Worm (Caenorhabditis elegans) whole organism, L4/young adult: Measurements from ENCODE around the gene T05H10.1.

Source experiments
- W03F9.2 ChIP-seq: fragments of 150-350 bp; optimal IDR thresholded peaks from 2 replicates; lab custom pipeline; 2014; ENCODE audit warnings: missing biosample characterization, missing genetic modification characterization
- dao-5 ChIP-seq: sonication (generic microtip); optimal IDR thresholded peaks from 2 replicates; lab custom pipeline; 2016; ENCODE audit warnings: missing genotype, missing genetic modification characterization, moderate library complexity, missing compliant biosample characterization

DNA sequence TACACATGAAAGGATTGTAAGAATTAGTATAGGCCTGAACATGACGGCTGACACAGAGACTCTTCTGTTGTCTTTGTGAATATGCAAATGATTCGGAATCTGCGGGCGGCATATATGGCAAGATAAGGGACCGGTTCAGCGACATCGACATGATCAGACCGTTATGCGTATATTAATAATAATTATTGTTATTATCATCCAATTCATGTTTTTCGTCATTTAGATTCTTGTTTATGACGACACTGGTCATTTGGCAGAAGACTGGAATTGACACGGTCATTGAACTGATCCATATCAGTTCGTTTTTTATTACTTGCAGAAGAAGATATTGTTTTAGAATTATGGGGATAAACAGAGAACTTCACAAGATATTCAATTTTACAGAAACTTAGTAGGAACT is 8.1 kb downstream of the T05H10.1 start, which contains the start of gene mtre-1:
- TF ChIP-seq W03F9.2 (tag; lab: Kevin White, UChicago) (no peak), dao-5 (tag; lab: Kevin White, UChicago) (no peak)
